Fruit fly (Drosophila melanogaster) Kc167 (cell line): Measurements from ENCODE around the gene Clp.

Experiments used
- Myc ChIP-seq: fragments of >200 bp; optimal IDR thresholded peaks from 2 replicates; lab custom pipeline; 2017; ENCODE audit warnings: missing external identifiers
- Sin3A ChIP-seq: fragments of >200 bp; optimal IDR thresholded peaks from 2 replicates; lab custom pipeline; 2018; ENCODE audit warnings: missing external identifiers
- h ChIP-seq: fragments of >200 bp; optimal IDR thresholded peaks from 3 replicates; lab custom pipeline; 2018; ENCODE audit warnings: missing external identifiers
- insv ChIP-seq: fragments of >200 bp; optimal IDR thresholded peaks from 3 replicates; lab custom pipeline; 2018; ENCODE audit warnings: missing external identifiers
- psq ChIP-seq: fragments of >200 bp; optimal IDR thresholded peaks from 2 replicates; lab custom pipeline; 2017; ENCODE audit warnings: missing external identifiers
- ttk ChIP-seq: sonication (Bioruptor generic); optimal IDR thresholded peaks from 2 replicates; lab custom pipeline; 2017; ENCODE audit warnings: missing external identifiers

Gene Clp

dm6 chr2L:840022-840421 is 20.3 kb downstream of the Clp start:
- TF ChIP-seq Myc (lab: Kevin White, UChicago) (no peak), h (lab: Kevin White, UChicago) (no peak), insv (no peak), psq (no peak), Sin3A (no peak), ttk (lab: Kevin White, UChicago) (no peak)

dm6 chr2L:840716-841115 is 21.0 kb downstream of the Clp start:
- no peak for TF ChIP-seq ttk (lab: Kevin White, UChicago)
- TF ChIP-seq psq = no peak

- TF ChIP-seq Sin3A = no peak
Observed at dm6 chr2L:841708-842107, 21.9 kb downstream of the Clp start.

- no peak for TF ChIP-seq Sin3A
- no peak for TF ChIP-seq psq
- no peak for TF ChIP-seq ttk (lab: Kevin White, UChicago)
- no peak for TF ChIP-seq h (lab: Kevin White, UChicago)
- no peak for TF ChIP-seq insv
- no peak for TF ChIP-seq Myc (lab: Kevin White, UChicago)
Observed at dm6 chr2L:842873-843272, 23.1 kb downstream of the Clp start.

- TF ChIP-seq Myc (lab: Kevin White, UChicago) (no peak), insv (no peak), h (lab: Kevin White, UChicago) (no peak), ttk (lab: Kevin White, UChicago) (no peak), Sin3A (no peak), psq (no peak)
Observed at dm6 chr2L:843301-843700, 23.5 kb downstream of the Clp start.

- TF ChIP-seq ttk (lab: Kevin White, UChicago) = no peak
- no peak for TF ChIP-seq psq
- no peak for TF ChIP-seq insv
- no peak for TF ChIP-seq Sin3A
- TF ChIP-seq h (lab: Kevin White, UChicago) = no peak
- no peak for TF ChIP-seq Myc (lab: Kevin White, UChicago)
Observed at dm6 chr2L:843850-844791, 24.4 kb downstream of the Clp start.

dm6 chr2L:845341-846004 is 25.7 kb downstream of the Clp start:
- no peak for TF ChIP-seq Myc (lab: Kevin White, UChicago)
- no peak for TF ChIP-seq Sin3A

dm6 chr2L:846167-846868 is 26.6 kb downstream of the Clp start:
- TF ChIP-seq insv = no peak
- TF ChIP-seq ttk (lab: Kevin White, UChicago) = no peak
- TF ChIP-seq h (lab: Kevin White, UChicago) = no peak
- TF ChIP-seq Myc (lab: Kevin White, UChicago) = no peak
- TF ChIP-seq psq = no peak
- no peak for TF ChIP-seq Sin3A

dm6 chr2L:847189-847987 is 27.6 kb downstream of the Clp start:
- no peak for TF ChIP-seq Sin3A
- TF ChIP-seq h (lab: Kevin White, UChicago) = no peak
- TF ChIP-seq ttk (lab: Kevin White, UChicago) = no peak
- TF ChIP-seq psq = no peak
- no peak for TF ChIP-seq Myc (lab: Kevin White, UChicago)
- TF ChIP-seq insv = no peak

dm6 chr2L:847988-848622 is 28.3 kb downstream of the Clp start:
- TF ChIP-seq ttk (lab: Kevin White, UChicago) (no peak), h (lab: Kevin White, UChicago) (no peak), insv (no peak), psq (no peak), Myc (lab: Kevin White, UChicago) (no peak), Sin3A (no peak)

dm6 chr2L:849138-849744 is 29.5 kb downstream of the Clp start:
- TF ChIP-seq ttk (lab: Kevin White, UChicago) = no peak
- no peak for TF ChIP-seq Myc (lab: Kevin White, UChicago)
- TF ChIP-seq Sin3A = no peak
- no peak for TF ChIP-seq psq
- TF ChIP-seq h (lab: Kevin White, UChicago) = no peak
- no peak for TF ChIP-seq insv
